Worm (Caenorhabditis elegans) whole organism, L2 larva: Measurements from ENCODE around the gene scvp-1.

ENCODE experiments used
- C34F6.9 ChIP-seq: fragments of 150-350 bp; optimal IDR thresholded peaks from 2 replicates; lab custom pipeline; 2014; ENCODE audit warnings: missing biosample characterization, missing genetic modification characterization
- F13H6.1 ChIP-seq: sonication (generic microtip); optimal IDR thresholded peaks from 2 replicates; lab custom pipeline; 2016; ENCODE audit warnings: missing genetic modification characterization, missing compliant biosample characterization
- R02D3.7 ChIP-seq: fragments of 150-350 bp; optimal IDR thresholded peaks from 2 replicates; lab custom pipeline; 2014; ENCODE audit warnings: missing biosample characterization, missing genetic modification characterization
- Y55F3AM.14 ChIP-seq: fragments of 200-800 bp; sonication (Bioruptor generic); optimal IDR thresholded peaks from 2 replicates; lab custom pipeline; 2018; ENCODE audit warnings: mild to moderate bottlenecking, missing genetic modification characterization, missing compliant biosample characterization
- aly-2 ChIP-seq: fragments of 150-350 bp; optimal IDR thresholded peaks from 2 replicates; lab custom pipeline; 2014; ENCODE audit warnings: missing biosample characterization, missing genetic modification characterization
- blmp-1 ChIP-seq: sonication (generic microtip); optimal IDR thresholded peaks from 2 replicates; lab custom pipeline; 2017; ENCODE audit warnings: missing genetic modification characterization, mild to moderate bottlenecking, missing compliant biosample characterization, antibody characterized with exemption, moderate library complexity; ENCODE audit not compliant: insufficient read depth
- ceh-16 ChIP-seq: fragments of 150-350 bp; optimal IDR thresholded peaks from 2 replicates; lab custom pipeline; 2014; ENCODE audit warnings: missing biosample characterization, missing genetic modification characterization
- crh-2 ChIP-seq: sonication (generic microtip); optimal IDR thresholded peaks from 2 replicates; lab custom pipeline; 2017; ENCODE audit warnings: missing biosample characterization, missing genetic modification characterization
- dmd-4 ChIP-seq: sonication (generic microtip); optimal IDR thresholded peaks from 2 replicates; lab custom pipeline; 2017; ENCODE audit warnings: missing biosample characterization, missing genetic modification characterization
- egl-27 ChIP-seq: sonication (generic microtip); optimal IDR thresholded peaks from 3 replicates; lab custom pipeline; 2017; ENCODE audit warnings: missing biosample characterization, missing genetic modification reagents, missing genetic modification characterization
- elt-1 ChIP-seq: fragments of 150-350 bp; optimal IDR thresholded peaks from 2 replicates; lab custom pipeline; 2014; ENCODE audit warnings: missing biosample characterization, missing genetic modification characterization
- elt-3 ChIP-seq: sonication (generic microtip); optimal IDR thresholded peaks from 2 replicates; lab custom pipeline; 2017; ENCODE audit warnings: missing biosample characterization, missing genetic modification characterization
- fos-1 ChIP-seq: fragments of 150-350 bp; optimal IDR thresholded peaks from 2 replicates; lab custom pipeline; 2014; ENCODE audit warnings: missing biosample characterization, missing genetic modification characterization
- gmeb-1 ChIP-seq: fragments of 150-350 bp; optimal IDR thresholded peaks from 2 replicates; lab custom pipeline; 2014; ENCODE audit warnings: missing biosample characterization, missing genetic modification characterization
- lin-11 ChIP-seq: fragments of 150-350 bp; sonication (generic microtip); optimal IDR thresholded peaks from 2 replicates; lab custom pipeline; 2014; ENCODE audit warnings: missing biosample characterization, missing genetic modification characterization, inconsistent platforms, mixed read lengths
- lin-39 ChIP-seq: fragments of 150-350 bp; optimal IDR thresholded peaks from 2 replicates; lab custom pipeline; 2014; ENCODE audit warnings: missing biosample characterization, missing genetic modification reagents, missing genetic modification characterization
- mab-5 ChIP-seq: fragments of 150-350 bp; optimal IDR thresholded peaks from 2 replicates; lab custom pipeline; 2014; ENCODE audit warnings: missing biosample characterization, missing genetic modification characterization
- mbf-1 ChIP-seq: sonication (generic microtip); optimal IDR thresholded peaks from 2 replicates; lab custom pipeline; 2017; ENCODE audit warnings: missing biosample characterization, missing genetic modification characterization
- mdl-1 ChIP-seq, 2 experiments: fragments of 150-350 bp in 1 of 2; sonication (generic microtip) in 1 of 2; optimal IDR thresholded peaks; 2 replicates each; lab custom pipeline; 2017; ENCODE audit warnings: missing biosample characterization in 2 of 2, missing genetic modification characterization in 2 of 2
- nhr-11 ChIP-seq: fragments of 150-350 bp; optimal IDR thresholded peaks from 2 replicates; lab custom pipeline; 2014; ENCODE audit warnings: missing biosample characterization, missing genetic modification characterization
- nhr-12 ChIP-seq: fragments of 150-350 bp; optimal IDR thresholded peaks from 2 replicates; lab custom pipeline; 2014; ENCODE audit warnings: missing biosample characterization, missing genetic modification characterization
- nhr-129 ChIP-seq: fragments of 150-350 bp; optimal IDR thresholded peaks from 2 replicates; lab custom pipeline; 2014; ENCODE audit warnings: missing biosample characterization, missing genetic modification characterization
- nhr-21 ChIP-seq: fragments of 150-350 bp; optimal IDR thresholded peaks from 2 replicates; lab custom pipeline; 2014; ENCODE audit warnings: missing biosample characterization, missing genetic modification characterization
- nhr-23 ChIP-seq: fragments of 150-350 bp; optimal IDR thresholded peaks from 2 replicates; lab custom pipeline; 2014; ENCODE audit warnings: missing biosample characterization, missing genetic modification reagents, missing genetic modification characterization
- nhr-237 ChIP-seq: fragments of 150-350 bp; optimal IDR thresholded peaks from 2 replicates; lab custom pipeline; 2014; ENCODE audit warnings: missing biosample characterization, missing genetic modification characterization
- nhr-25 ChIP-seq: fragments of 150-350 bp; sonication (generic microtip); optimal IDR thresholded peaks from 3 replicates; lab custom pipeline; 2014; ENCODE audit warnings: missing biosample characterization, missing genetic modification characterization
- nhr-6 ChIP-seq: fragments of 150-350 bp; optimal IDR thresholded peaks from 2 replicates; lab custom pipeline; 2014; ENCODE audit warnings: missing biosample characterization, missing genetic modification characterization
- nhr-77 ChIP-seq: fragments of 150-350 bp; optimal IDR thresholded peaks from 2 replicates; lab custom pipeline; 2014; ENCODE audit warnings: missing biosample characterization, missing genetic modification characterization
- peb-1 ChIP-seq: fragments of 150-350 bp; optimal IDR thresholded peaks from 2 replicates; lab custom pipeline; 2014; ENCODE audit warnings: missing biosample characterization, missing genetic modification characterization
- sem-4 ChIP-seq: fragments of 150-350 bp; optimal IDR thresholded peaks from 2 replicates; lab custom pipeline; 2014; ENCODE audit warnings: missing biosample characterization, missing genetic modification reagents, missing genetic modification characterization
- skn-1 ChIP-seq: sonication (generic microtip); optimal IDR thresholded peaks from 2 replicates; lab custom pipeline; 2017; ENCODE audit warnings: missing biosample characterization, missing genetic modification characterization
- sma-3 ChIP-seq: sonication (generic microtip); optimal IDR thresholded peaks from 2 replicates; lab custom pipeline; 2016; ENCODE audit warnings: missing genetic modification reagents, missing genetic modification characterization, missing compliant biosample characterization
- sma-9 ChIP-seq, 2 experiments: fragments of 150-350 bp in 1 of 2; sonication (generic microtip) in 1 of 2; optimal IDR thresholded peaks; 2 replicates each; lab custom pipeline; 2014 to 2016; ENCODE audit warnings: missing genetic modification characterization in 2 of 2, mild to moderate bottlenecking in 1 of 2, missing biosample characterization in 1 of 2, missing compliant biosample characterization in 1 of 2, missing genetic modification reagents in 1 of 2, moderate library complexity in 1 of 2
- snpc-4 ChIP-seq: fragments of 150-350 bp; optimal IDR thresholded peaks from 2 replicates; lab custom pipeline; 2014; ENCODE audit warnings: missing biosample characterization, missing genetic modification characterization
- unc-39 ChIP-seq: fragments of 150-350 bp; optimal IDR thresholded peaks from 2 replicates; lab custom pipeline; 2014; ENCODE audit warnings: missing biosample characterization, missing genetic modification characterization
- unc-62 ChIP-seq: fragments of 150-350 bp; optimal IDR thresholded peaks from 2 replicates; lab custom pipeline; 2014; ENCODE audit warnings: missing biosample characterization, missing genetic modification reagents, missing genetic modification characterization
- zag-1 ChIP-seq: fragments of 150-350 bp; optimal IDR thresholded peaks from 2 replicates; lab custom pipeline; 2014; ENCODE audit warnings: missing biosample characterization, missing genetic modification characterization
- ztf-1 ChIP-seq: fragments of 200-800 bp; sonication (Bioruptor generic); conservative IDR thresholded peaks from 2 replicates; pipeline ENCODE4 v1.3.6; 2022; ENCODE audit warnings: missing genetic modification characterization, missing compliant biosample characterization
- ztf-11 ChIP-seq: sonication (generic microtip); optimal IDR thresholded peaks from 2 replicates; lab custom pipeline; 2017; ENCODE audit warnings: missing biosample characterization, missing genetic modification characterization
- ztf-4 ChIP-seq: fragments of 150-350 bp; optimal IDR thresholded peaks from 2 replicates; lab custom pipeline; 2014; ENCODE audit warnings: missing biosample characterization, missing genetic modification characterization

scvp-1 gene

ce11 chrV:10940571-10940991 lies 9.5 kb upstream of the scvp-1 start (continued):
- TF ChIP-seq ztf-4 (peak; percentile 48), gmeb-1 (peak; percentile 62), zag-1 (peak; percentile 27), elt-3 (tag; lab: Kevin White, UChicago) (no peak), crh-2 (tag; lab: Kevin White, UChicago) (peak; percentile 81), ceh-16 (no peak), skn-1 (tag; lab: Kevin White, UChicago) (peak; percentile 75), Y55F3AM.14 (GFP tag; lab: Kevin White, UChicago) (peak; percentile 77), nhr-21 (tag; lab: Kevin White, UChicago) (peak; percentile 56)

- peak; percentile 68 for TF ChIP-seq nhr-21 (tag; lab: Kevin White, UChicago)
- TF ChIP-seq skn-1 (tag; lab: Kevin White, UChicago): no peak
- no peak for TF ChIP-seq nhr-23 (tag; lab: Kevin White, UChicago)
- peak; percentile 24 for TF ChIP-seq unc-62
- no peak for TF ChIP-seq lin-11 (tag; lab: Kevin White, UChicago)
- peak; percentile 65 for TF ChIP-seq sma-9 (GFP tag; optimal IDR thresholded peaks at IDR 0.05; lab: Kevin White, UChicago)
- TF ChIP-seq sma-9 (tag; optimal IDR thresholded peaks at IDR 0.05; lab: Kevin White, UChicago): no peak
- TF ChIP-seq dmd-4: no peak
- no peak for TF ChIP-seq nhr-237
- TF ChIP-seq, all 48 proteins: peak for 3
Measured at ce11 chrV:10939990-10940570, 9.0 kb upstream of the scvp-1 start.

ce11 chrV:10938739-10939138 lies 7.7 kb upstream of the scvp-1 start, which contains the start of gene F17C11.11:
F17C11.11 (minus strand) TSS chrV:10938817.
- TF ChIP-seq mdl-1 (tag; optimal IDR thresholded peaks at IDR 0.05; lab: Kevin White, UChicago) (no peak), nhr-6 (tag; lab: Kevin White, UChicago) (no peak), unc-39 (tag; lab: Kevin White, UChicago) (no peak), elt-1 (tag; lab: Kevin White, UChicago) (no peak), Y55F3AM.14 (GFP tag; lab: Kevin White, UChicago) (no peak), nhr-77 (tag; lab: Kevin White, UChicago) (no peak), mab-5 (tag; lab: Kevin White, UChicago) (no peak), R02D3.7 (tag; lab: Kevin White, UChicago) (no peak), nhr-237 (no peak), F13H6.1 (tag; lab: Kevin White, UChicago) (peak; percentile 26), zag-1 (no peak), nhr-11 (tag; lab: Kevin White, UChicago) (no peak), sem-4 (tag; lab: Kevin White, UChicago) (no peak), aly-2 (tag; lab: Kevin White, UChicago) (no peak), nhr-25 (no peak), nhr-12 (tag; lab: Kevin White, UChicago) (no peak), egl-27 (tag; lab: Kevin White, UChicago) (no peak), dmd-4 (no peak), unc-62 (no peak), nhr-21 (tag; lab: Kevin White, UChicago) (peak; percentile 20), mbf-1 (tag; lab: Kevin White, UChicago) (no peak), blmp-1 (tag; lab: Kevin White, UChicago) (no peak), lin-39 (no peak), sma-9 (GFP tag; optimal IDR thresholded peaks at IDR 0.05; lab: Kevin White, UChicago) (peak; percentile 68), sma-9 (tag; optimal IDR thresholded peaks at IDR 0.05; lab: Kevin White, UChicago) (no peak), ztf-1 (GFP tag; lab: Robert Waterston, UW) (no peak), lin-11 (tag; lab: Kevin White, UChicago) (no peak), gmeb-1 (peak; percentile 23), ztf-11 (tag; lab: Kevin White, UChicago) (no peak), nhr-23 (tag; lab: Kevin White, UChicago) (no peak), sma-3 (GFP tag; lab: Kevin White, UChicago) (no peak), crh-2 (tag; lab: Kevin White, UChicago) (peak; percentile 47), nhr-129 (tag; lab: Kevin White, UChicago) (peak; percentile 99), skn-1 (tag; lab: Kevin White, UChicago) (no peak), fos-1 (tag; lab: Kevin White, UChicago) (peak; percentile 58), peb-1 (tag; lab: Kevin White, UChicago) (no peak), C34F6.9 (tag; lab: Kevin White, UChicago) (peak; percentile 28), snpc-4 (tag; lab: Kevin White, UChicago) (no peak)
